Fruit fly (Drosophila melanogaster) whole organism, adult: ENCODE results near the gene muc.

ENCODE experiments used
- CG33017 ChIP-seq: fragments of 200-800 bp; sonication (Bioruptor generic); optimal IDR thresholded peaks from 2 replicates; lab custom pipeline; 2018; ENCODE audit warnings: missing biosample characterization, mild to moderate bottlenecking, missing genetic modification characterization, moderate library complexity
- CG7045 ChIP-seq: fragments of 200-800 bp; sonication (Bioruptor generic); optimal IDR thresholded peaks from 2 replicates; lab custom pipeline; 2017; ENCODE audit warnings: missing biosample characterization, mild to moderate bottlenecking, missing genetic modification characterization
- Crg-1 ChIP-seq: fragments of 200-800 bp; sonication (Bioruptor generic); optimal IDR thresholded peaks from 2 replicates; lab custom pipeline; 2016; ENCODE audit warnings: missing biosample characterization, missing genetic modification characterization
- Hr96 ChIP-seq: fragments of 200-800 bp; sonication (Bioruptor generic); optimal IDR thresholded peaks from 2 replicates; lab custom pipeline; 2016; ENCODE audit warnings: missing biosample characterization, missing genetic modification characterization
- cnc ChIP-seq, 2 experiments: fragments of >200 bp; optimal IDR thresholded peaks; 2 replicates each; lab custom pipeline; 2017
- kay ChIP-seq: fragments of 200-800 bp; sonication (Bioruptor generic); peaks from one replicate; lab custom pipeline; 2016; ENCODE audit warnings: missing biosample characterization, missing genetic modification characterization, borderline replicate concordance
- ovo ChIP-seq: fragments of 200-800 bp; sonication (Bioruptor generic); optimal IDR thresholded peaks from 2 replicates; lab custom pipeline; 2016; ENCODE audit warnings: missing biosample characterization, missing genetic modification characterization
- toe ChIP-seq: fragments of 200-800 bp; sonication (Bioruptor generic); optimal IDR thresholded peaks from 2 replicates; lab custom pipeline; 2016; ENCODE audit warnings: missing biosample characterization, missing genetic modification characterization

- TF ChIP-seq CG7045 (GFP tag; lab: Kevin White, UChicago), result no peak
- peak; percentile 8 for TF ChIP-seq Hr96 (GFP tag; lab: Kevin White, UChicago)
- no peak for TF ChIP-seq Crg-1 (GFP tag; lab: Kevin White, UChicago)
- peak; percentile 10 for TF ChIP-seq ovo (GFP tag; lab: Kevin White, UChicago)
- TF ChIP-seq CG33017 (tag; lab: Kevin White, UChicago), result peak; percentile 54
- peak; percentile 46 for TF ChIP-seq toe (GFP tag; lab: Kevin White, UChicago)
- TF ChIP-seq kay (GFP tag; lab: Kevin White, UChicago), result no peak
- TF ChIP-seq cnc (optimal IDR thresholded peaks at IDR 0.05; lab: Kevin White, UChicago), result no peak
Measured at dm6 chr2L:7426326-7427066, at the start of gene muc.
